Worm (Caenorhabditis elegans) whole organism, L1 larva: ENCODE results near the gene ugt-38.
A peak's percentile ranks its signal among the peaks of the same experiment; 100 is the strongest.

Experiments
- Y116A8C.19 ChIP-seq: sonication (generic microtip); optimal IDR thresholded peaks from 2 replicates; lab custom pipeline; 2016; ENCODE audit warnings: missing compliant biosample characterization, missing genetic modification characterization, borderline replicate concordance
- aha-1 ChIP-seq: fragments of 150-350 bp; optimal IDR thresholded peaks from 2 replicates; lab custom pipeline; 2014; ENCODE audit warnings: missing biosample characterization, missing genetic modification characterization
- aly-2 ChIP-seq: fragments of 150-350 bp; optimal IDR thresholded peaks from 2 replicates; lab custom pipeline; 2014; ENCODE audit warnings: missing biosample characterization, missing genetic modification characterization
- ceh-63 ChIP-seq: fragments of 200-800 bp; sonication (Bioruptor generic); optimal IDR thresholded peaks from 2 replicates; lab custom pipeline; 2018; ENCODE audit warnings: mild to moderate bottlenecking, missing genetic modification characterization, missing compliant biosample characterization
- ceh-82 ChIP-seq, 3 experiments: fragments of 150-350 bp in 1 of 3; sonication (generic microtip) in 2 of 3; optimal IDR thresholded peaks; 2 replicates each; lab custom pipeline; 2014 to 2017; ENCODE audit warnings: missing biosample characterization in 3 of 3, missing genetic modification characterization in 3 of 3
- ceh-88 ChIP-seq: fragments of 200-800 bp; sonication (Bioruptor generic); IDR thresholded peaks from 2 replicates; pipeline ENCODE4 v1.3.6; 2022; ENCODE audit warnings: missing genetic modification characterization, missing compliant biosample characterization
- dpl-1 ChIP-seq, 3 experiments: fragments of 150-350 bp in 2 of 3; sonication (generic microtip) in 1 of 3; optimal IDR thresholded peaks; 2 replicates each; lab custom pipeline; 2014 to 2017; ENCODE audit warnings: missing biosample characterization in 3 of 3, missing genetic modification characterization in 3 of 3, missing genetic modification reagents in 3 of 3
- efl-1 ChIP-seq, 4 experiments: fragments of 150-350 bp; optimal IDR thresholded peaks in 3 of 4; peaks in 1 of 4; 1 replicate in 1 of 4; 2 replicates in 3 of 4; lab custom pipeline; 2014; ENCODE audit warnings: missing biosample characterization in 2 of 4, missing genetic modification characterization in 2 of 4, missing genetic modification reagents in 2 of 4
- efl-3 ChIP-seq: fragments of 200-800 bp; sonication (Bioruptor generic); optimal IDR thresholded peaks from 2 replicates; lab custom pipeline; 2018; ENCODE audit warnings: mild to moderate bottlenecking, missing genetic modification characterization, missing compliant biosample characterization
- elt-2 ChIP-seq: sonication (generic microtip); optimal IDR thresholded peaks from 2 replicates; lab custom pipeline; 2016; ENCODE audit warnings: missing genetic modification characterization, mild to moderate bottlenecking, inconsistent platforms, missing compliant biosample characterization, missing genetic modification reagents
- elt-3 ChIP-seq, 6 experiments: fragments of 150-350 bp in 1 of 6; sonication (generic microtip); optimal IDR thresholded peaks; 2 replicates each; lab custom pipeline; 2017 to 2018; ENCODE audit warnings: missing biosample characterization in 6 of 6, missing genetic modification characterization in 6 of 6, inconsistent platforms in 1 of 6
- fkh-4 ChIP-seq: sonication (generic microtip); optimal IDR thresholded peaks from 2 replicates; lab custom pipeline; 2016; ENCODE audit warnings: missing compliant biosample characterization, missing genetic modification characterization, borderline replicate concordance
- grh-1 ChIP-seq: fragments of 200-800 bp; sonication (Bioruptor generic); IDR thresholded peaks from 2 replicates; pipeline ENCODE4 v1.3.6; 2022; ENCODE audit warnings: missing genetic modification reagents, missing genetic modification characterization, missing compliant biosample characterization
- hlh-4 ChIP-seq: sonication (generic microtip); optimal IDR thresholded peaks from 2 replicates; lab custom pipeline; 2016; ENCODE audit warnings: mild to moderate bottlenecking, missing genetic modification characterization, missing compliant biosample characterization
- hpl-2 ChIP-seq: fragments of 150-350 bp; optimal IDR thresholded peaks from 2 replicates; lab custom pipeline; 2014; ENCODE audit warnings: missing biosample characterization, missing genetic modification reagents, missing genetic modification characterization
- irx-1 ChIP-seq: sonication (generic microtip); optimal IDR thresholded peaks from 2 replicates; lab custom pipeline; 2016; ENCODE audit warnings: missing genetic modification characterization, missing compliant biosample characterization
- isw-1 ChIP-seq: fragments of 200-800 bp; sonication (Bioruptor generic); IDR thresholded peaks from 2 replicates; pipeline ENCODE4 v1.3.6; 2022; ENCODE audit warnings: missing genetic modification characterization, missing compliant biosample characterization
- lin-14 ChIP-seq: fragments of 200-800 bp; sonication (Bioruptor generic); optimal IDR thresholded peaks from 2 replicates; lab custom pipeline; 2018; ENCODE audit warnings: mild to moderate bottlenecking, missing genetic modification characterization, moderate library complexity, missing compliant biosample characterization
- lin-15B ChIP-seq: fragments of 150-350 bp; sonication (generic microtip); optimal IDR thresholded peaks from 3 replicates; lab custom pipeline; 2014; ENCODE audit warnings: missing biosample characterization, missing genetic modification characterization
- lin-35 ChIP-seq, 2 experiments: fragments of 150-350 bp; optimal IDR thresholded peaks; 2 replicates each; lab custom pipeline; 2014; ENCODE audit warnings: missing biosample characterization in 2 of 2, missing genetic modification characterization in 2 of 2, missing genetic modification reagents in 2 of 2
- mab-9 ChIP-seq: fragments of 200-800 bp; sonication (Bioruptor generic); IDR thresholded peaks from 2 replicates; pipeline ENCODE4 v1.3.6; 2022; ENCODE audit warnings: missing genetic modification reagents, missing genetic modification characterization, missing compliant biosample characterization
- nhr-11 ChIP-seq: fragments of 150-350 bp; optimal IDR thresholded peaks from 2 replicates; lab custom pipeline; 2014; ENCODE audit warnings: missing biosample characterization, missing genetic modification characterization
- nhr-12 ChIP-seq: sonication (generic microtip); optimal IDR thresholded peaks from 2 replicates; lab custom pipeline; 2017; ENCODE audit warnings: missing biosample characterization, missing genetic modification characterization
- nhr-20 ChIP-seq: sonication (generic microtip); optimal IDR thresholded peaks from 2 replicates; lab custom pipeline; 2016; ENCODE audit warnings: mild to moderate bottlenecking, missing genetic modification characterization, missing compliant biosample characterization
- nhr-77 ChIP-seq: fragments of 150-350 bp; optimal IDR thresholded peaks from 2 replicates; lab custom pipeline; 2014; ENCODE audit warnings: missing biosample characterization, missing genetic modification characterization
- nhr-85 ChIP-seq: sonication (generic microtip); peaks from one replicate; lab custom pipeline; 2016; ENCODE audit warnings: missing genetic modification characterization, inconsistent platforms, missing compliant biosample characterization
- pax-3 ChIP-seq: fragments of 200-800 bp; sonication (Bioruptor generic); optimal IDR thresholded peaks from 2 replicates; lab custom pipeline; 2018; ENCODE audit warnings: mild to moderate bottlenecking, missing genetic modification characterization, moderate library complexity, missing compliant biosample characterization
- snu-23 ChIP-seq: sonication (generic microtip); optimal IDR thresholded peaks from 2 replicates; lab custom pipeline; 2016; ENCODE audit warnings: missing genetic modification characterization, missing compliant biosample characterization
- sptf-1 ChIP-seq: fragments of 150-350 bp; optimal IDR thresholded peaks from 2 replicates; lab custom pipeline; 2014; ENCODE audit warnings: missing biosample characterization, missing genetic modification characterization
- tlp-1 ChIP-seq: fragments of 150-350 bp; optimal IDR thresholded peaks from 2 replicates; lab custom pipeline; 2014; ENCODE audit warnings: missing biosample characterization, missing genetic modification characterization
- unc-30 ChIP-seq: sonication (generic microtip); optimal IDR thresholded peaks from 2 replicates; lab custom pipeline; 2017; ENCODE audit warnings: missing biosample characterization, missing genetic modification characterization
- unc-98 ChIP-seq: fragments of 200-800 bp; sonication (Bioruptor generic); IDR thresholded peaks from 2 replicates; pipeline ENCODE4 v1.3.6; 2022; ENCODE audit warnings: missing genetic modification characterization, missing compliant biosample characterization
- ztf-4 ChIP-seq: fragments of 150-350 bp; optimal IDR thresholded peaks from 2 replicates; lab custom pipeline; 2014; ENCODE audit warnings: missing biosample characterization, missing genetic modification characterization

The ugt-38 gene

DNA sequence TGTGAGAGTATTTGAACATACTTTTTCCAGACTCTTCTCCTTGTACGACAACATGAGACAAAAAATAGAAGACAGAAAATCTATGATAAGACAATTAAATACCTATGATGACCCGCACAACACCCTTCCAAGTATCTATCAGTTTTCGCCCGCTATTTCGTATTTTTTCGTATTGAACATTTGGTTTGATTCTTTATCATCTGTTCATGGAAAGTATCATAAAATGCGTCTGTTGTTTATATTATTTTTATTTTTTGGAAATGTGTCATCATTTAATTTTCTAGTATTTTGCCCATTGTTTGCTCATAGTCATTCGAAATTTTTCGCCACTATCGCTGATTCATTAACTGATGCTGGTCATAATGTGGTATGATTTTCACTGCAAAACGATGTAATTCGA, 9.8 kb upstream of the ugt-38 start, which contains the start of gene ugt-39:
ugt-39 (plus strand) TSS at position 54 of the 400 bp plus-strand sequence.
- TF ChIP-seq sptf-1 (tag; lab: Kevin White, UChicago): no peak
- TF ChIP-seq nhr-20 (tag; lab: Kevin White, UChicago): peak; percentile 20
- TF ChIP-seq snu-23 (GFP tag; lab: Kevin White, UChicago): peak; percentile 5
- TF ChIP-seq isw-1 (GFP tag; lab: Robert Waterston, UW): no peak
- TF ChIP-seq Y116A8C.19 (tag; lab: Kevin White, UChicago): no peak
- peak; percentile 62 for TF ChIP-seq elt-2 (tag; lab: Kevin White, UChicago)
- peak in 3 of 6 experiments; percentile 17 to 42 (median 41) for TF ChIP-seq elt-3 (tag; optimal IDR thresholded peaks at IDR 0.05; lab: Kevin White, UChicago)
- no peak for TF ChIP-seq grh-1 (GFP tag; lab: Robert Waterston, UW)
- no peak for TF ChIP-seq unc-98 (GFP tag; lab: Robert Waterston, UW)
- peak; percentile 41 for TF ChIP-seq lin-14 (GFP tag; lab: Kevin White, UChicago)
- no peak for TF ChIP-seq lin-35 (GFP tag; optimal IDR thresholded peaks at IDR 0.05; lab: Kevin White, UChicago)
- TF ChIP-seq, all 84 proteins: peak for 5

DNA sequence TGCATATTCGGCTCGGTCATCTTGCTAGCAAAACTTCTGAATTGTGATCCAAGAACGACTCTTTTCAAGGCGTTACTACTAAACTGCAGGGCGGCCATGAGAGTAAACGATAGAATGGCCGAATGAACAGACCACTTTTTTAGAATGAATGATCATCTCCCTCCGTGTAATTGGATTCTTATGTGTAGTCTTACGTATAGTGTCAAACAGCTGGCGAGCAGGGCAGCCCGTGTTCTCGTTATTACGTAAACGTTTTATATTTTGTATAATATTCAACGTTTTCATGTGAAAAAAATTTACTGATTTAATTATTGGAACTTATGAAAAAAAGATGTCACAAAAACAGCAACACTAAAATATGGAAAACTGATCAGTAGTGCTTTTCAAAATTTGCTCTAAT, 8.8 kb upstream of the ugt-38 start, which contains the start of gene F10D2.10:
F10D2.10 (minus strand) TSS at position 101 of the 400 bp plus-strand sequence.
- TF ChIP-seq aha-1 (tag; lab: Kevin White, UChicago) (no peak), dpl-1 (GFP tag; optimal IDR thresholded peaks at IDR 0.05; lab: Kevin White, UChicago) (no peak), isw-1 (GFP tag; lab: Robert Waterston, UW) (no peak), irx-1 (tag; lab: Kevin White, UChicago) (no peak), ceh-88 (GFP tag; lab: Robert Waterston, UW) (no peak), ztf-4 (tag; lab: Kevin White, UChicago) (no peak), ceh-82 (tag; optimal IDR thresholded peaks at IDR 0.05; lab: Kevin White, UChicago) (no peak), ceh-63 (GFP tag; lab: Kevin White, UChicago) (no peak), hlh-4 (tag; lab: Kevin White, UChicago) (no peak), pax-3 (tag; lab: Kevin White, UChicago) (no peak), aly-2 (tag; lab: Kevin White, UChicago) (no peak), tlp-1 (no peak), unc-30 (tag; lab: Kevin White, UChicago) (no peak), elt-2 (tag; lab: Kevin White, UChicago) (no peak), lin-15B (tag; lab: Kevin White, UChicago) (no peak), fkh-4 (no peak), nhr-77 (tag; lab: Kevin White, UChicago) (no peak)

DNA sequence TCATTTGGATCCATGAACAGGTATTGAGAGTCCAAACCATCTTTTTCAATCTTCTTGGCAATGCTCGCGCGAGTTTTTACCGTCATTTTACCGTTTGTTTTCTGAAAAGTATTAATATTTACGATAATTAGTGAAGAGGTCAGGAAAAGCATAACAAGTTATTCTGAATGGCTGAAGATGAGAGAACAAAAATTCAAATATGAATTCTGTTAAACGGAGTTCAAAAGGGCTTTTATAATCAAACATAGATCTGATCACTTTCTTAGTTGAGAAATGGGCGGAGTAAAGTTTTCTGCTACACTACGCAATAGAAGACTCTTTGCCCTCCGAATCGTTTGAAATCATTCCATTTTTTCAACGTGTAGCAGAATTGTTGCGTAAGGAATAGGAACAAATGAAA, 5.8 kb upstream of the ugt-38 start, which contains the start of gene fat-7:
fat-7 (minus strand) TSS at position 101 of the 400 bp plus-strand sequence.
- no peak for TF ChIP-seq Y116A8C.19 (tag; lab: Kevin White, UChicago)
- no peak for TF ChIP-seq efl-3 (GFP tag; lab: Kevin White, UChicago)
- TF ChIP-seq tlp-1: no peak
- TF ChIP-seq nhr-85 (tag; lab: Kevin White, UChicago): no peak
- TF ChIP-seq efl-1 (optimal IDR thresholded peaks at IDR 0.05; lab: Kevin White, UChicago): no peak
- TF ChIP-seq efl-1 (GFP tag; optimal IDR thresholded peaks at IDR 0.05 in 1 of 2; lab: Kevin White, UChicago): peak in 1 of 2 experiments; percentile 30

DNA sequence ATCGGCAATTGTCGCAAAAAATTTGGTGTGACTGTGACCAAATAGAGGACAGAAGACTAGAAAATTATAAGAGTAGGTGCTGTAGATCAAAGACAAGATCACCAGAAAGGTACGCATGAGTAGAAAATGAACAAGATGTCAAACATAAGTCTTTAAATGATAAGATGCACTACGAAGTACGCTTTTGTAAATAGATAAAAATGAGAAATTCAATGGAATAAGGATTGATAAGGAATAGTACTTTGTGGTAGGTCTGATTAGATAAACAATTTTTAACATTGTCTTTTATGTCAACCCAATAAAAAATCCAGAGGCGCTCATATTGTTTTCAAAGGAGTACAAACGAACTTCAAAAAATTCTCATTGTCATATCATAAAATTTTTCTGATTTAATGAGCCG, 3.3 kb upstream of the ugt-38 start, which contains the start of gene F10D2.8:
F10D2.8 (minus strand) TSS at position 145 of the 400 bp plus-strand sequence.
- TF ChIP-seq nhr-20 (tag; lab: Kevin White, UChicago) (peak; percentile 20), mab-9 (GFP tag; lab: Robert Waterston, UW) (no peak), nhr-11 (no peak), nhr-12 (tag; lab: Kevin White, UChicago) (no peak), hpl-2 (GFP tag; lab: Kevin White, UChicago) (no peak), tlp-1 (peak; percentile 76), dpl-1 (GFP tag; optimal IDR thresholded peaks at IDR 0.05; lab: Kevin White, UChicago) (no peak), elt-2 (tag; lab: Kevin White, UChicago) (peak; percentile 87), elt-3 (tag; optimal IDR thresholded peaks at IDR 0.05; lab: Kevin White, UChicago) (peak in 4 of 6 experiments; percentile 4 to 77 (median 42)), grh-1 (GFP tag; lab: Robert Waterston, UW) (no peak)
